Fruit fly (Drosophila melanogaster) whole organism, pupa: ENCODE data around the gene CG5849.
A peak's percentile ranks its signal among the peaks of the same experiment; 100 is the strongest.

Experiments
- CG10348 ChIP-seq: fragments of 200-800 bp; sonication (Bioruptor generic); IDR thresholded peaks from 2 replicates; pipeline ENCODE4 v1.3.6; 2022; ENCODE audit warnings: missing biosample characterization, missing genetic modification characterization
- CG12605 ChIP-seq: fragments of 200-800 bp; sonication (Bioruptor generic); IDR thresholded peaks from 2 replicates; pipeline ENCODE4 v1.3.6; 2022; ENCODE audit warnings: missing biosample characterization, missing genetic modification characterization
- CG13204 ChIP-seq: fragments of 200-800 bp; sonication (Bioruptor generic); optimal IDR thresholded peaks from 2 replicates; lab custom pipeline; 2018; ENCODE audit warnings: missing biosample characterization, mild to moderate bottlenecking, missing genetic modification characterization, moderate library complexity
- CG14655 ChIP-seq: fragments of 200-800 bp; sonication (Bioruptor generic); optimal IDR thresholded peaks from 3 replicates; lab custom pipeline; 2017; ENCODE audit warnings: mild to moderate bottlenecking, missing biosample characterization, missing genetic modification reagents, missing genetic modification characterization
- CG15710 ChIP-seq: fragments of 200-800 bp; sonication (Bioruptor generic); optimal IDR thresholded peaks from 2 replicates; lab custom pipeline; 2018; ENCODE audit warnings: missing biosample characterization, mild to moderate bottlenecking, missing genetic modification characterization, moderate library complexity
- CG17806 ChIP-seq: fragments of 200-800 bp; sonication (Bioruptor generic); optimal IDR thresholded peaks from 2 replicates; lab custom pipeline; 2018; ENCODE audit warnings: missing biosample characterization, mild to moderate bottlenecking, missing genetic modification characterization, moderate library complexity
- CG32121 ChIP-seq: fragments of 200-800 bp; sonication (Bioruptor generic); IDR thresholded peaks from 2 replicates; pipeline ENCODE4 v1.3.6; 2022; ENCODE audit warnings: missing biosample characterization, missing genetic modification characterization
- CG34367 ChIP-seq: fragments of 200-800 bp; sonication (Bioruptor generic); optimal IDR thresholded peaks from 2 replicates; lab custom pipeline; 2018; ENCODE audit warnings: missing biosample characterization, mild to moderate bottlenecking, missing genetic modification characterization
- CG4496 ChIP-seq: fragments of 200-800 bp; sonication (Bioruptor generic); IDR thresholded peaks from 3 replicates; pipeline ENCODE4 v1.3.6; 2022; ENCODE audit warnings: missing biosample characterization, missing genetic modification characterization
- CG8159 ChIP-seq: fragments of 200-800 bp; sonication (Bioruptor generic); optimal IDR thresholded peaks from 3 replicates; lab custom pipeline; 2018; ENCODE audit warnings: missing biosample characterization, mild to moderate bottlenecking, missing genetic modification characterization, moderate library complexity
- CG8301 ChIP-seq: fragments of 200-800 bp; sonication (Bioruptor generic); optimal IDR thresholded peaks from 2 replicates; lab custom pipeline; 2018; ENCODE audit warnings: missing biosample characterization, mild to moderate bottlenecking, missing genetic modification characterization
- CG9948 ChIP-seq: fragments of 200-800 bp; sonication (Bioruptor generic); optimal IDR thresholded peaks from 2 replicates; lab custom pipeline; 2018; ENCODE audit warnings: missing biosample characterization, mild to moderate bottlenecking, missing genetic modification characterization, moderate library complexity
- D1 ChIP-seq: fragments of 200-800 bp; sonication (Bioruptor generic); optimal IDR thresholded peaks from 2 replicates; lab custom pipeline; 2018; ENCODE audit warnings: missing biosample characterization, mild to moderate bottlenecking, missing genetic modification characterization, moderate library complexity
- EcR ChIP-seq: fragments of 200-800 bp; sonication (Bioruptor generic); optimal IDR thresholded peaks from 3 replicates; lab custom pipeline; 2019; ENCODE audit warnings: missing biosample characterization, missing genetic modification characterization, mild to moderate bottlenecking, moderate library complexity, missing genetic modification reagents
- Ets98B ChIP-seq: fragments of 200-800 bp; sonication (Bioruptor generic); IDR thresholded peaks from 2 replicates; pipeline ENCODE4 v1.3.6; 2022; ENCODE audit warnings: missing biosample characterization, missing genetic modification characterization
- Pif1A ChIP-seq: fragments of 200-800 bp; sonication (Bioruptor generic); optimal IDR thresholded peaks from 3 replicates; lab custom pipeline; 2016; ENCODE audit warnings: missing biosample characterization, missing genetic modification characterization
- Pif1B ChIP-seq: fragments of 200-800 bp; sonication (Bioruptor generic); optimal IDR thresholded peaks from 3 replicates; lab custom pipeline; 2016; ENCODE audit warnings: missing biosample characterization, missing genetic modification characterization
- Snoo ChIP-seq: fragments of 200-800 bp; sonication (Bioruptor generic); optimal IDR thresholded peaks from 3 replicates; lab custom pipeline; 2017; ENCODE audit warnings: missing biosample characterization, mild to moderate bottlenecking, missing genetic modification characterization, inconsistent platforms
- fd96Ca ChIP-seq: fragments of 200-800 bp; sonication (Bioruptor generic); IDR thresholded peaks from 3 replicates; pipeline ENCODE4 v1.3.6; 2022; ENCODE audit warnings: missing biosample characterization, missing genetic modification characterization
- gl ChIP-seq: fragments of 200-800 bp; sonication (Bioruptor generic); optimal IDR thresholded peaks from 2 replicates; lab custom pipeline; 2018; ENCODE audit warnings: missing biosample characterization, mild to moderate bottlenecking, missing genetic modification characterization
- rn ChIP-seq: fragments of 200-800 bp; sonication (Bioruptor generic); IDR thresholded peaks from 2 replicates; pipeline ENCODE4 v1.3.6; 2022; ENCODE audit warnings: missing biosample characterization, missing genetic modification characterization

The CG5849 gene

DNA sequence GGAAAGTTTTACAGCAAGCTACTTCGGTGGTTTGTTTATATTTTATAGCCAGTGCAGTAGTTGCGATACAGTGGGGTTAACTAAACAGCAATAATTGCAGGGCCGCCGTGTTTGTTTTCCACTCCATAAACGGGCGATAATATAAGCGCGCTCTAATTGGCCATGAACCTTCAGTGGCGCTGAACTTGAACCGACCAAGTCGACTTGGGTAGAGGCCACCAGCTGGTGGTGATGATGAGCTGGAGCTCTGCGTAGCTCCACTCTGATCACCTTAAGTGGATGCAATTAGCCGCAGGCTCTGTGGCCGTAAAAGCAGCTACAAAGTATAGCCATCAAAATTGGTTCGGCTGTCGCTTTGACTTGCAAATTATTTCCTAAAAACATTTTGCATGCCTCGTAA is 40.2 kb downstream of the CG5849 start:
- TF ChIP-seq Pif1B = no peak
- peak; percentile 76 for TF ChIP-seq EcR (GFP tag; lab: Kevin White, UChicago)

dm6 chr3R:21781448-21781847 is 41.5 kb downstream of the CG5849 start:
- TF ChIP-seq CG17806 (peak; percentile 95), CG32121 (peak; percentile 72), CG8159 (tag; lab: Kevin White, UChicago) (peak; percentile 95), Pif1B (peak; percentile 88), Snoo (tag; lab: Kevin White, UChicago) (peak; percentile 92), CG12605 (GFP tag; lab: Robert Waterston, UW) (peak; percentile 71), D1 (peak; percentile 86), CG4496 (GFP tag; lab: Robert Waterston, UW) (peak; percentile 82), CG9948 (peak; percentile 93), CG15710 (tag; lab: Kevin White, UChicago) (peak; percentile 95), rn (GFP tag; lab: Robert Waterston, UW) (peak; percentile 69), CG14655 (GFP tag; lab: Kevin White, UChicago) (peak; percentile 92), fd96Ca (GFP tag; lab: Robert Waterston, UW) (peak; percentile 66; the same call in 2 of the 3 replicates), CG13204 (peak; percentile 83), Pif1A (GFP tag; lab: Kevin White, UChicago) (peak; percentile 93), CG34367 (tag; lab: Kevin White, UChicago) (peak; percentile 90), CG10348 (no peak), CG8301 (tag; lab: Kevin White, UChicago) (peak; percentile 87), Ets98B (peak; percentile 72), EcR (GFP tag; lab: Kevin White, UChicago) (peak; percentile 65), gl (tag; lab: Kevin White, UChicago) (peak; percentile 89)

DNA sequence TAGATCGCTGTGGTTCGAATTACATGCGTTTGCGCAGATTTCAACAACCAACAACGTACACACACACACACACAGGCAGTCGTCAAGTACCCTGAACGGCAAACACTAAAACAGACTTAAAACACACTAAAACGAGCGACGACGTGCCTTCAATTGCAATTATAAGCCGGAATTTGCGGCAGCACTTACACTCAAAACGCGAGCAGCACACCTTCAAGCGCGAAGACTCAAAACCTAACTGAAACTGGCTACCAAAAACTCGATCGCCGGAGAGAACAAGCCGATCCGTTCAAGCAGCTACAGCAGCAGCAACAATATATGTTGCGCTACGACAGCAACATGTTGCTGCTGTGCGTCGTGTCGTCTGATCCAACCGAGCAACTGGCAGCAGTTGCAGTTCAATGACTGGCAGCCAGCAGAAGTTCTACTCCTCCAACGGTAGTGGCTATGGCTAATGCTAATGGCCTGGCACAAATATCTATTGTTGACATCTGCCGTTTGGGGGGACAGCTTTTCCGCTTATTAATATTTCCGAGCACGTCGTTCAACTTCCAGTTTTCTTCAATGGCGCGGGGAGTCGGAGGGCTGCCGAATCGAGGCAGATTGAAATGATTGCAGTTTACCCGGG is 42.5 kb downstream of the CG5849 start, which contains the start of gene tsl:
Gene tsl (minus strand): TSS at position 242 of the 628 bp plus-strand sequence.
- TF ChIP-seq CG4496 (GFP tag; lab: Robert Waterston, UW) = 0 out of 3 replicates have a peak, but pooled peaks have one; percentile 16
- peak; percentile 20 for TF ChIP-seq CG13204
- TF ChIP-seq EcR (GFP tag; lab: Kevin White, UChicago) = peak; percentile 93
- no peak for TF ChIP-seq CG34367 (tag; lab: Kevin White, UChicago)

- no peak for TF ChIP-seq CG13204
- no peak for TF ChIP-seq D1
- TF ChIP-seq Ets98B = no peak
- no peak for TF ChIP-seq rn (GFP tag; lab: Robert Waterston, UW)
- TF ChIP-seq CG9948 = no peak
- no peak for TF ChIP-seq CG14655 (GFP tag; lab: Kevin White, UChicago)
- no peak for TF ChIP-seq Pif1A (GFP tag; lab: Kevin White, UChicago)
- no peak for TF ChIP-seq Pif1B
- TF ChIP-seq CG8159 (tag; lab: Kevin White, UChicago) = no peak
- no peak for TF ChIP-seq fd96Ca (GFP tag; lab: Robert Waterston, UW)
- TF ChIP-seq CG12605 (GFP tag; lab: Robert Waterston, UW) = no peak
- TF ChIP-seq EcR (GFP tag; lab: Kevin White, UChicago) = no peak
- no peak for TF ChIP-seq CG8301 (tag; lab: Kevin White, UChicago)
- no peak for TF ChIP-seq CG15710 (tag; lab: Kevin White, UChicago)
- TF ChIP-seq CG17806 = no peak
- TF ChIP-seq CG10348 = no peak
These were observed 50.5 kb downstream of the CG5849 start for dm6 chr3R:21790392-21790791.

dm6 chr3R:21793760-21794159 is 53.9 kb downstream of the CG5849 start:
- TF ChIP-seq CG8301 (tag; lab: Kevin White, UChicago) = no peak
- no peak for TF ChIP-seq CG9948
